Worm (Caenorhabditis elegans) whole organism, midembryonic: ENCODE data around the gene eat-4.

Experiments used
- T22C8.4 ChIP-seq: fragments of 200-800 bp; sonication (Bioruptor generic); IDR thresholded peaks from 2 replicates; pipeline ENCODE4 v1.3.6; 2022; ENCODE audit warnings: missing genetic modification characterization, missing compliant biosample characterization
- cog-1 ChIP-seq: sonication (generic microtip); optimal IDR thresholded peaks from 2 replicates; lab custom pipeline; 2016; ENCODE audit warnings: missing genetic modification characterization, missing compliant biosample characterization
- flt-1 ChIP-seq: fragments of 200-800 bp; sonication (Bioruptor generic); IDR thresholded peaks from 2 replicates; pipeline ENCODE4 v1.3.6; 2022; ENCODE audit warnings: missing genetic modification characterization, missing compliant biosample characterization
- klf-2 ChIP-seq: fragments of 200-800 bp; sonication (Bioruptor generic); conservative IDR thresholded peaks from 2 replicates; pipeline ENCODE4 v1.3.6; 2022; ENCODE audit warnings: missing genetic modification reagents, missing genetic modification characterization, missing compliant biosample characterization
- med-1 ChIP-seq: sonication (generic microtip); optimal IDR thresholded peaks from 2 replicates; lab custom pipeline; 2017; ENCODE audit warnings: missing genetic modification characterization, mild to moderate bottlenecking, missing compliant biosample characterization, antibody characterized with exemption, missing genetic modification reagents; ENCODE audit not compliant: insufficient read depth
- ref-1 ChIP-seq: fragments of 200-800 bp; sonication (Bioruptor generic); conservative IDR thresholded peaks from 2 replicates; pipeline ENCODE4 v1.3.6; 2022; ENCODE audit warnings: missing genetic modification reagents, missing genetic modification characterization, missing compliant biosample characterization
- tab-1 ChIP-seq: fragments of 200-800 bp; sonication (Bioruptor generic); IDR thresholded peaks from 2 replicates; pipeline ENCODE4 v1.3.6; 2022; ENCODE audit warnings: missing genetic modification characterization, missing compliant biosample characterization
- ztf-23 ChIP-seq: fragments of 200-800 bp; sonication (Bioruptor generic); IDR thresholded peaks from 2 replicates; pipeline ENCODE4 v1.3.6; 2022; ENCODE audit warnings: missing genetic modification reagents, missing genetic modification characterization, missing compliant biosample characterization
- ztf-29 ChIP-seq: fragments of 200-800 bp; sonication (Bioruptor generic); IDR thresholded peaks from 2 replicates; pipeline ENCODE4 v1.3.6; 2022; ENCODE audit warnings: missing genetic modification reagents, missing genetic modification characterization, missing compliant biosample characterization

Gene eat-4

DNA sequence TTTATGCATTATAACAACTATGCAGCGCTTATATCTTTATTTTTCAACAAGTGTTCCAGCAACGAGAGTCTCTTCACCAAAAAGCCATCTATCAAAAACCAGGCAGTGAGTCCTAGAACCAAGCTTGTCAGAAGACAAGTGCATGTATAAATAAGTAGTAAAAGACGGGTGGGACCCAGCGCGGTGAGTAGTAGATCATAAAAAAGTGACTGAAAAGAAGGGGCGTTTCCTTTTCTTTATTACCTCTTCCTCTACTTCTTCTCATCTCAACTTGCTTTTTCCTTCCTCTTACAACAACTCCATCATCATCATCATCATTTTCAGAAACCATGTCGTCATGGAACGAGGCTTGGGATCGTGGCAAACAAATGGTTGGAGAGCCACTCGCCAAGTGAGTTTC is at the start of gene eat-4:
TSS of gene eat-4 (plus strand) at position 301 of the 400 bp plus-strand sequence.
- no peak for TF ChIP-seq flt-1 (GFP tag; lab: Robert Waterston, UW)
- TF ChIP-seq ztf-23 (GFP tag; lab: Robert Waterston, UW): no peak
- TF ChIP-seq cog-1 (tag; lab: Kevin White, UChicago): no peak
- no peak for TF ChIP-seq ref-1 (GFP tag; lab: Robert Waterston, UW)
- no peak for TF ChIP-seq klf-2
- TF ChIP-seq T22C8.4 (GFP tag; lab: Robert Waterston, UW): no peak
- no peak for TF ChIP-seq ztf-29 (GFP tag; lab: Robert Waterston, UW)
- no peak for TF ChIP-seq med-1 (GFP tag; lab: Kevin White, UChicago)
- TF ChIP-seq tab-1 (GFP tag; lab: Robert Waterston, UW): no peak

DNA sequence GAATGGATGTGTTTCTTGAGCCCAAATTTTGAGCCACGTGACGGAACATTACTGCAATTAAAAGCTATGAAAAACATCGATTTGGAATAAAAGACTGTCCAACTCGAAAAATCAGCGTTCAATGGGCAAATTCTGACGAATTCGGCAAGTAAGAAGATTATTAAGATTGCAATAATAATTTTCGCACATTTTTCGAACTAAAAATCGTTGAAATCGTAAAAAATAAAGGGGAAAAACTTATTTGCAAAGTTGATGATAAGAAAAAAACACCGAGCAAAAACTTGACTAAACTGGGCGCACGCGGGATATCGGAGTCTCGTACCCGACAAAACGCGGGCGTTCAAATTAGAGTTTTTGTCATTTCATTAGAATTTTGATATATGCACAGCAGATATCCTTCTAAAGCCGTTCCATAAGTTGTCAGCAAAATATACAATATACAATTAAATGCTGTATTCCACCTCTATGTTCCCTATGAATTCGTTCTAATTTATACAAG is 47.3 kb upstream of the eat-4 start, which contains the start of the genes mccc-2 and mrpl-44:
TSS of gene mccc-2 (minus strand) at position 51 of the 499 bp plus-strand sequence.
TSS of gene mrpl-44 (minus strand) at position 51 of the 499 bp plus-strand sequence.
- TF ChIP-seq tab-1 (GFP tag; lab: Robert Waterston, UW) (no peak), ref-1 (GFP tag; lab: Robert Waterston, UW) (no peak), med-1 (GFP tag; lab: Kevin White, UChicago) (no peak), flt-1 (GFP tag; lab: Robert Waterston, UW) (no peak)

DNA sequence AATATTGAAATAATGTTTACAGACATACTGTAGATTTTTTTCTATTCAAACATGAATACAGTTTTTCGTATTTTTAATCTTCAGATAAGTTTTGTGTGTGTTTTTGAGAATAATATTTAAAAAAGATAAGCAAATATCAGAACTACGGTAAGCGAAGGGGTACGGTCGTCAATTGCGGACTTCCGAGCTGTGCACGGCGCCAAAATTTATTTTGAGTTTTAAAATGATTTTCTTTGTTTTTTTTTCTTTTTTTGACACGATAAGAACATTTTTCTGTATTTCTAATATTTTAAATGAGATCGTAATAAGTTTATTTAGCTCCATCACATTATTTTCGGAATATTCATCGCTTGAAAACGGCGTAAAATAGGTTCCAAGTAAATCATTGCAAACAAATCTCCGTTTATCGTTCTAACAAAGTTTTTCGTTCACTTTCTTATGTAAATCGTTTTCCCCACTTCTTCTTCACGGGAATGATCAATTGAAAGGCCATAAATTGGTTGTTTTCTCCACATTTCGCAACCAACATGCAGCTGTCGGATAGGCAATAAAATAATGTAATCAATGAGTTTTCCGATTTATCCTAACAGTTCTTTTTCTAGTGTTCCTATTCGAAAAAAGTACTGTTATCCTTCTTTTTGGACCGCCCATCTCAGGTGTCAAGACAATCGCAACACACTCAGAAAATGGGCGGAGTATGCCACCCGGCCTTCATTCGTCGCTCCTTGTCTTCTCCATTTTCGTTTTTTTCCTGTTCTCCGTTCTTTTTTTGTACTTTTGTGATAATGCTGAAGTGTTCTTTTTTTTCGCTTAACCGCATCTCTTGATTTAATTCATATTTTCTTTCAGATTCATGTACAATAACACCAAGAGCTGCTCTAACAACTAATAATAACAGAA is 45.0 kb upstream of the eat-4 start, which contains the start of gene glp-1:
TSS of gene glp-1 (plus strand) at position 850 of the 900 bp plus-strand sequence.
- TF ChIP-seq cog-1 (tag; lab: Kevin White, UChicago): no peak
- no peak for TF ChIP-seq tab-1 (GFP tag; lab: Robert Waterston, UW)
- TF ChIP-seq flt-1 (GFP tag; lab: Robert Waterston, UW): no peak
- TF ChIP-seq ztf-29 (GFP tag; lab: Robert Waterston, UW): no peak
- no peak for TF ChIP-seq ref-1 (GFP tag; lab: Robert Waterston, UW)
- no peak for TF ChIP-seq klf-2
- no peak for TF ChIP-seq T22C8.4 (GFP tag; lab: Robert Waterston, UW)
- TF ChIP-seq med-1 (GFP tag; lab: Kevin White, UChicago): no peak
- TF ChIP-seq ztf-23 (GFP tag; lab: Robert Waterston, UW): no peak

DNA sequence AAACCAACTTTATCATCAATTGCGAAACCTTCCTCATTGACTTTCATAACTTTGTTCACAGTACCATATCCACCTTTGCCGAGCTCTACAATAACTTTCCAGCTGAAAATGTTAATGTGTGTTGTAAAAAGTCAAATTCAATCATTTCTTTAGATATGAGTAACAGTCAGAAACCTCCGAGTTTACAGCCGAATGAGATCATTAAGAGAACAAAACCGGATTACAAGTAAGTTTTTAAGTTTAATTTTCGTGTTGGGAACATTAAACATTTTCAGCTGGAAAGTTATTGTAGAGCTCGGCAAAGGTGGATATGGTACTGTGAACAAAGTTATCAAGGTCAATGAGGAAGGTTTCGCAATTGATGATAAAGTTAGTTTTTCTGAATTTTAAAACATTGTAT is 35.5 kb upstream of the eat-4 start, which contains the start of gene ZK507.1:
TSS of gene ZK507.1 (minus strand) at position 101 of the 400 bp plus-strand sequence.
- TF ChIP-seq ztf-23 (GFP tag; lab: Robert Waterston, UW) (no peak), med-1 (GFP tag; lab: Kevin White, UChicago) (no peak), tab-1 (GFP tag; lab: Robert Waterston, UW) (no peak), klf-2 (no peak)

DNA sequence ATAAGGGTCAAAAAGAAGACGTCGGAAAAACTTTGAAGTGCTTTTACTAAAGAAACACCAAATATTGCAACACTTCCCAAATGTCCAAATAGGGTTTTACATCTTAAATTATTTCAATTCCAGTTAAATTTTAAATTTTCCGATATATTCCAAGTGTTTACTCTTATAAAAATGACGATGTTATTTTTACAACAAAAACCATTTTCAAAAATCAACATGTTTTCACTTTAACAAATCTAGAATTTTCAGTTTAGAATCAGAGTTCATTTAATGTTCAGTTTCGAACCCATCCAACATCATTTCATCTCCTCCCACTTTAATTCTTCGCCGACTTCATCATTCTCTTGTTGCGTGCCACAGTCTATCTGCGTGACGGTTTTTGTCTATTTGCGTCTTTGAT is 33.0 kb upstream of the eat-4 start, which contains the start of gene dos-1:
TSS of gene dos-1 (plus strand) at position 301 of the 400 bp plus-strand sequence.
- TF ChIP-seq ztf-23 (GFP tag; lab: Robert Waterston, UW): no peak
- no peak for TF ChIP-seq ztf-29 (GFP tag; lab: Robert Waterston, UW)
- no peak for TF ChIP-seq med-1 (GFP tag; lab: Kevin White, UChicago)
- no peak for TF ChIP-seq flt-1 (GFP tag; lab: Robert Waterston, UW)
- no peak for TF ChIP-seq cog-1 (tag; lab: Kevin White, UChicago)
- TF ChIP-seq klf-2: no peak
- no peak for TF ChIP-seq tab-1 (GFP tag; lab: Robert Waterston, UW)
- TF ChIP-seq ref-1 (GFP tag; lab: Robert Waterston, UW): no peak
- no peak for TF ChIP-seq T22C8.4 (GFP tag; lab: Robert Waterston, UW)

DNA sequence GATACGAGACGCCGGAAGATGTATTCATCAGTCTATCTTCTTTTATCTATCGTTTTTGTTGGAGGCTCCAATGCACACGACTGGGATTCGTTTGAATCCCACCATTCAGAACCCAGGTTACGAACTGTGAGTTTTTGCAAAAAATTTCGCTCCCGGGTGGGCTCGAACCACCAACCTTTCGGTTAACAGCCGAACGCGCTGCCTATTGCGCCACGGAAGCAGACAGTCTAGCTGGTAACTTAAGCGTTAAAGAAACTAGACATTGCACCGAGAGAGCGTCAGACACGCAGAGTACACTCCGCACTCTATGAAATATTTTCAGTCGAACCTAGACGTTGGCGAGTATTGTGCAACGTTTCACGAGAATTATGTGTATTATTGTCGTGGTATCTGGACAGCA is 32.6 kb upstream of the eat-4 start:
- TF ChIP-seq cog-1 (tag; lab: Kevin White, UChicago) (no peak), med-1 (GFP tag; lab: Kevin White, UChicago) (no peak), tab-1 (GFP tag; lab: Robert Waterston, UW) (peak; percentile 87), ztf-23 (GFP tag; lab: Robert Waterston, UW) (peak; percentile 81), ztf-29 (GFP tag; lab: Robert Waterston, UW) (peak; percentile 40; the same call in 1 of the 2 replicates), ref-1 (GFP tag; lab: Robert Waterston, UW) (peak; percentile 62), flt-1 (GFP tag; lab: Robert Waterston, UW) (peak; percentile 92), T22C8.4 (GFP tag; lab: Robert Waterston, UW) (peak; percentile 72), klf-2 (0 out of 2 replicates have a peak, but pooled peaks have one; percentile 59)

DNA sequence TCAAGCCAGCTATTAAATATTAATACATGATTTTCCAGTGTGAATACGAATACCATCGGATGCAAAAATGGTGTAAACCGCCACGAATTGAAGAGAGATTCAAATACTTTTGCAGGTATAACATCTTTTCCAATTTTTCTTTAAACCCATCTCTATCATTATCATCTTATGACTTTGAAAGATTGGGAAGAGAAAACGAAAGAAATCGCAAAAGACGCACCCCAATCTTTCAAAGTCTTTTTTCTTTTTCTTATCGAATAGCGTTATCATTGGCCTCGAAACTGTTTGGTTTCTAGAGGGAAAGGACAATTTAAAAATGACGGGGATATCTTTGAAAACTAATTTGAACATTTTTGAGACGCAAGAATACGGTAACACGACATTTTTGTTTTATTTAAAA is 31.0 kb upstream of the eat-4 start:
- TF ChIP-seq cog-1 (tag; lab: Kevin White, UChicago): no peak

DNA sequence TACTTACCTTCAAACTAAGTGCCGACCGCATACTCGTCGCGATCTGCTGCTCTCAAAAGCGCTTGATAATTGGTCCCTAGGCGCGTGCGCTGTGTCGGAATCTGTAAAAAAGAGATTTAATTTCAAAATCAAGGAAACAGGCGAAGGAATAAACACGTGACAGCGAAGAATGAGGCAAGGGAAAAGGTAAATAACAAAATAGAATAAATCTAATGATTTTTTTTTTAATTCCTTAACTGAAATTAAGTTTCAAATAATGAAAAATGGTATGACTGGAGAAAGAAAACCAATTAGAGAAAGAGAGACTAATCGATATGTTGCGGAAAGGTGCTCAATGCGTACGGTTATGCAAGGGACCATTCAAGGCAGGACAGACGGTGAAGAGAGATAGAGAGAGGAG is 27.5 kb upstream of the eat-4 start, which contains the start of gene cya-1:
TSS of gene cya-1 (minus strand) at position 101 of the 400 bp plus-strand sequence.
- TF ChIP-seq med-1 (GFP tag; lab: Kevin White, UChicago) (no peak), klf-2 (no peak), ref-1 (GFP tag; lab: Robert Waterston, UW) (no peak), T22C8.4 (GFP tag; lab: Robert Waterston, UW) (no peak), ztf-29 (GFP tag; lab: Robert Waterston, UW) (no peak)

DNA sequence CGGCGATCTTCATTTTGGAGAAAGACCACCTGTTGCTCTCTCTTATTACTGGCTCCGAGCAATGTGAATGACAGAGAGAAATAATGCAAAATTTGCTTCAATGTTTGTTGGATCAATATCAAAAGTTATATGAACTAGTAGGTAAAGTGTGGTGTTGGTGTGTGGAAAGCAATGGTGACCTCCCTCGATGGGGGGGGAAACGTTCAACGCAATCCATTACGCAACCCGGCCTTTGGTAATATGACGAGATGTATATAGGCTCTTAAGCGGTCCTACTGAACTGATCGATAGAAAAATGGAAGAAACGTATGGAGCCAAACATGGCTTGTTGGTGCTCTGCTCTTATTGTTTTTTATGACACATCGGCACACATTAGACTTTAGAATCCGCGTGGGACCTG is 27.0 kb upstream of the eat-4 start:
- no peak; the same call in 1 of the 2 replicates for TF ChIP-seq T22C8.4 (GFP tag; lab: Robert Waterston, UW)
- TF ChIP-seq cog-1 (tag; lab: Kevin White, UChicago): no peak
- TF ChIP-seq med-1 (GFP tag; lab: Kevin White, UChicago): no peak
- no peak for TF ChIP-seq ref-1 (GFP tag; lab: Robert Waterston, UW)
- TF ChIP-seq klf-2: no peak
- TF ChIP-seq tab-1 (GFP tag; lab: Robert Waterston, UW): no peak
- no peak for TF ChIP-seq flt-1 (GFP tag; lab: Robert Waterston, UW)
- TF ChIP-seq ztf-29 (GFP tag; lab: Robert Waterston, UW): no peak
- TF ChIP-seq ztf-23 (GFP tag; lab: Robert Waterston, UW): no peak
